Fruit fly (Drosophila melanogaster): ENCODE measurements around the gene Ipk2.
A peak's percentile ranks its signal among the peaks of the same experiment; 100 is the strongest.

- TF ChIP-seq lola (GFP tag; optimal IDR thresholded peaks at IDR 0.05): no peak
- TF ChIP-seq fru (GFP tag; optimal IDR thresholded peaks at IDR 0.05): peak; percentile 45
Measured at dm6 chr2L:602439-602879, 28.4 kb upstream of the Ipk2 start, which contains the start of gene CG13689.

Measured in whole organism, wandering third instar larva.